Worm (Caenorhabditis elegans) whole organism, early embryonic: ENCODE measurements around the gene C50E10.1.

Experiments
- aly-1 ChIP-seq: sonication (generic microtip); optimal IDR thresholded peaks from 2 replicates; lab custom pipeline; 2016; ENCODE audit warnings: missing genetic modification characterization, missing compliant biosample characterization
- ama-1 ChIP-seq: fragments of 150-350 bp; optimal IDR thresholded peaks from 2 replicates; lab custom pipeline; 2014
- ets-7 ChIP-seq: sonication (generic microtip); optimal IDR thresholded peaks from 2 replicates; lab custom pipeline; 2016; ENCODE audit warnings: missing genotype, missing genetic modification characterization, missing compliant biosample characterization
- flt-1 ChIP-seq: fragments of 200-800 bp; sonication (Bioruptor generic); IDR thresholded peaks from 2 replicates; pipeline ENCODE4 v1.3.6; 2022; ENCODE audit warnings: missing genetic modification characterization, missing compliant biosample characterization
- hmg-4 ChIP-seq: fragments of 200-800 bp; sonication (Bioruptor generic); optimal IDR thresholded peaks from 2 replicates; lab custom pipeline; 2018; ENCODE audit warnings: mild to moderate bottlenecking, missing genetic modification characterization, missing compliant biosample characterization

DNA sequence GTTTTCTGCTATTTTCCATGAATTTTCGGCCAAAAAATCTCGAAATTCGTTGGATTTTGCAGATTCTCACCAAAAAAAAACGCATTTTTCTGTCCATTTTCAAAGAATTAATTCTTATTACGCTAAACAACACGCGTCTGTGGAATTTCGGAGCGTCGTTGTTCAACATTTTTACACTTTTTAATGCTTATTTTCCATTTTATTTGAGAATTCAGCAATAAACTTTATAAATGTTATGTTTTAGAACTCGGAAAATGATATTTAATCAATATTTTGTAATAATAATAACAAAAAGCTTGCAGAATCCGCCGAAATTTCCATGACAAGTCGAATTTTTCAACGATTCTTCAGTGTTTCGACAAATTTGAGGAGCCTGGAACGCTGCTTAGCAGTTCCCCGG lies 21.9 kb downstream of the C50E10.1 start, which contains the start of gene ife-5:
- TF ChIP-seq aly-1 (no peak), ama-1 (no peak), flt-1 (no peak), ets-7 (tag; lab: Kevin White, UChicago) (no peak), hmg-4 (GFP tag; lab: Kevin White, UChicago) (no peak)
